Worm (Caenorhabditis elegans): ENCODE measurements around the gene ZK105.12.

DNA sequence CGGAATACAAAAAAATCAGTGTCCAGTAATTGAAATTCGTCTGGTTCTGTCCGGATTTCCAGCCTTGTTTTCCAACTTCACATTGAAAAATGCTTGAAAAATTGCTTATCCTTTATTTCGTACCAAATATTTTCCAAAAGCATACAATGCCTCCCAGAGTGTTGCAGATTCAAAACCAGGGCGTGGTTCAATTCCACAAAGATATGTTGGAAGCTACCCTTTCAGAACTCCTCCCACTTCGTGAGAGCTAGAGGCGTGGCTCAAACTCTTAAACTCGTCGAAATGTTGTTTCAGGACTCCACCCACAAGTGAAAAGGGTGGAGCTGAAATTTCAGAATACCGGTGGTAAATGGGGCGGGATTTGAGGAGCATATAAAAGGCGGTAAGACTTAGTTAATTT, 40.0 kb downstream of the ZK105.12 start, which contains the start of gene C12D5.3:
- TF ChIP-seq ama-1 (optimal IDR thresholded peaks at IDR 0.05): no peak
- TF ChIP-seq mep-1 (tag; optimal IDR thresholded peaks at IDR 0.05): no peak
- TF ChIP-seq tra-1 (GFP tag; IDR thresholded peaks at IDR 0.05): no peak
- TF ChIP-seq Y105C5A.15 (GFP tag; IDR thresholded peaks at IDR 0.05): no peak

Data from whole organism, L4 larva.